Worm (Caenorhabditis elegans): Measurements from ENCODE around the gene spp-28.
A peak's percentile ranks its signal among the peaks of the same experiment; 100 is the strongest.

spp-28 gene

DNA sequence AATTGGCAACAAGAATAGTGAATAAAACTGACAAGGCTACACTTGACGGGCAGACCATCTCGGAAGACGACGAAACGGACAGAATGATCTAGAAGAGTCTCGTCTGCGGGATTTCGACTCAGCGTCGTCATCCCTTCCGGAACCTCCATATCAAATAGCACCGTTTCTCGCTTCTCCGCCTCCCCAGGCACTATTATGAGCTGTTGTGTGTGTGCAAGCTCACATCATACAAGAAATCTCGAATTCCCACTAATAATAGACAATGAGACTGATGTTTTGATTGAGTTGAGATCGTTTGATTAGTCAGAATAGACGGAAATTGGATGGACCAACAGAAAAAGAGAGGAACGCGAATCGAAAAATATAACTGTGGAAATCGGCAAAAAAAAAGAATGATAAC lies at the start of gene spp-28:
spp-28 (minus strand) TSS at position 101 of the 400 bp plus-strand sequence.
- TF ChIP-seq dao-5 (tag; optimal IDR thresholded peaks at IDR 0.05), result no peak
- TF ChIP-seq him-1 (tag; optimal IDR thresholded peaks at IDR 0.05), result no peak
- TF ChIP-seq W03F9.2 (tag; optimal IDR thresholded peaks at IDR 0.05), result no peak

DNA sequence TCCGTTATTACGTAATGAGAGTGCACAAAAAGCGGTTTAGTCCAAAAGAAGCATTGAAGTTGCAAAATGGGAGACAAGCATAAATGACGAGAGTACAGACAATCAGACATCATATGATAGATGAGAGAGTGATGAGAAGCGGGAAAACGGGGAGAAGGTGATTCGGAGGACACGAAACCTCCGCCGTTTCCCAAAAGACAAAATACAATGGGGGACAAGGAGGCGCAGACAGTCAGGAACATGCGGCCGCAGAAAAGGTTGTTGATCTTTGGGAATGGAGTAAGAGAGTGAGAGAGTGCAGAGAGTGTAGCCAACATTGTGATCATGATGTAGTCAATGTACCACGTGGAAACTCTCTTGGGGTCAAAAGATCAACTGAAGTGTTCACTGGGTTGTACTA lies 47.5 kb upstream of the spp-28 start:
- TF ChIP-seq dao-5 (tag; optimal IDR thresholded peaks at IDR 0.05) (no peak), W03F9.2 (tag; optimal IDR thresholded peaks at IDR 0.05) (peak; percentile 68), him-1 (tag; optimal IDR thresholded peaks at IDR 0.05) (peak; percentile 31)

DNA sequence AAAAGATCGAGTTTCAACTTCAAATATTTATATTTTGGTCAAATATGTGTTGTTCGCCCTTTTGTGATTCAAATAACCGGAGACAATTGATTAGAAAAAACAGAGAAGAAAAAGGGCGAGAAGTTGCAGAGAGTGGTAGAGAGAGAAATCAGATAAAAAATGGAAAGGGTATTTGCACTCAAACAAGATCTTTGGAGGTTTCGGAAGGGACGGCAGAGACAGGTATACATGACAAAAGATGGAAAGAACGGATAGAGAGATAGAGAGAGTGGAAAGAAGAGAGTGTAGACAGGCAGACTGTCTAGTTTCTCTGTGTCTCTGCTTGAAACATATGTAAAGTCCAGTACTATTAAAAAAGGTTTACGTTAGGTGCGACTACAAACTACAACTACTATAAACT lies 46.0 kb upstream of the spp-28 start:
- TF ChIP-seq him-1 (tag; optimal IDR thresholded peaks at IDR 0.05) (no peak), dao-5 (tag; optimal IDR thresholded peaks at IDR 0.05) (no peak), W03F9.2 (tag; optimal IDR thresholded peaks at IDR 0.05) (no peak)

DNA sequence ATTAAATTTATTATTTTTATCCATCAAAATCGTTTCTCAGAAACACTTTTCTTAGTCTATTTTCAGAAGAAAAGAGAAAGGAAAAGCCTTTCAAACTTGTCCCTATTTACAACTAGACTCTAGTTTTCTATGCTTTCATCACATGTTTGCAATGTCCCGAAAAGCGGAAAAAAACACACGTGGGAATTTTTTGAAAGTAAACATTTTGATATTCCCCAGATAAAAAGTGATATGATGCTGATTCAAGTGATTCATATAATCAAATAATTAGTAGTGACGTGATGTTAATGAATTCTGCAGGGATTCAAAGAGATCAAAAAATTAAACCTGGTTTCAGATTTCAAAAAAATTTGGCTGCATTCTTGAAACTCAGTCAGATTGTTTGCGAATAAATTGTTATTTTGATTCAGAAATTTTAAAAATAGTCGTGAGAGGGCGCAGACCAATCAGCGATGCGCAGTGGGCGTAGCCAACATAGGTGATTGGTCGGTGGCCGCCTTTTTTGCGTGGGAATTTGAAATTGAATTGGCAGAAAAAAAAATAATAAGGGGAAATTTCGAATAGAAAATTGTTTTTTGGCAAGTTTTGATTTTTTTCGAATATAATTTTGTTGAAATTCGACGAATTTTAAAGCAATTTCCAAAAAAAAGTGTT lies 44.6 kb upstream of the spp-28 start:
- no peak for TF ChIP-seq dao-5 (tag; optimal IDR thresholded peaks at IDR 0.05)

DNA sequence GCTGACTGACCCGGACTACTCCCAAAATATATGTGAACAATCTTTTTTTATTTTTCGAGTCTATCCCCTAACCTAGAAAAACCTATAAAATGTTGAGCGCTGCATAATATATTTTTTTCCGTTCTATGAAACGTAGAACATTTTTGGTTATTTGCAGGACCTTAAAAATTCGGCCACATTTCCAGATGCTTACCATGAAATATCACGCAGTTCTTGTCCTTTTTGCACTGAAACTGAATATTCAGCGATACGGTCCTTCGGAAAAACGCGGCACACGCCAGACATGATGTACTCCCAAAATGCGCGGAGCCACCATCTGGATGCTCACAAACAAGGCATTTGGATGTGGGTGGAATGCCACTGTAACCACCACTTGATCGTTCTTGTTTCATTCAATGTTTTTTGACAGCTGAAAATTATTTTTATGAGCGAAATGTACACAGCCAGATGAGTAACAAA lies 42.7 kb upstream of the spp-28 start, which contains the start of gene nhr-20:
nhr-20 (minus strand) TSS at position 409 of the 459 bp plus-strand sequence.
- TF ChIP-seq W03F9.2 (tag; optimal IDR thresholded peaks at IDR 0.05) (no peak), dao-5 (tag; optimal IDR thresholded peaks at IDR 0.05) (no peak), him-1 (tag; optimal IDR thresholded peaks at IDR 0.05) (no peak)

DNA sequence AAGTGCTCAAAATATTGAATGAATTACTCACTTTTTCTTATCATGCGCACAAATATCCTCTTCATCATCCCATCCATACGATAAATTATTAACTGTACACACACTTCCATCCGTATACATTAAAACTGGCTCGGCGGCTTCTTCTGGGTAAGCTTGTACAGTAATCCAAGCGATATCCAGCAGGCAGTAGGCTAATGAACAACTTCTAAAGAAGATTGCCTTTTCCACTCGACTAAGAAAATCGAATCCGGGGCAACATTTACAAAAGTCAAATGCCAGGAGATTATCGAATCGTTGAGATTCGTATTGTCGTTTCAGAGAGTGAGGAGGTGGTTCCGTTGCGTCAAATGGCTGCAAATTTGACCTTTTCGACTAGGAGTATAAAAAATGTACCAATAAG lies 41.2 kb upstream of the spp-28 start:
- no peak for TF ChIP-seq W03F9.2 (tag; optimal IDR thresholded peaks at IDR 0.05)
- no peak for TF ChIP-seq him-1 (tag; optimal IDR thresholded peaks at IDR 0.05)
- TF ChIP-seq dao-5 (tag; optimal IDR thresholded peaks at IDR 0.05), result no peak

DNA sequence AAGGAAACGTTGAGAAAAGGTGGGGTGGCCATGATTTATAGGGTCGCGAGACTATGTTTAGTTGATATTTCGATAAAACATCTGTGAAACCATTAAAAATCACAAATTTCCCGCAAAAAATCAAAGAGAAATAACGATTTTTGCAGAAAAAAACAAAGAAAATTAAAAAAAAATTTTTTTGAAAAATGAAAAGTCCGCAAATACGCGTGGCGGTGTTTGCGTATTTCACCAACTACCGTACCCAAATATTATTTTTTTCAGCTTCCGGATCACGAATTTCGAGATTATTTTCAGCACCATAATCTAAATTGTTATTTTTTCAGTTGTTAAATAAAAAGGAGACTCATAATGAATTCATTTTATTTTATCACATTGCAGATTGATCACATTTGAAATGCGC lies 40.0 kb upstream of the spp-28 start:
- no peak for TF ChIP-seq W03F9.2 (tag; optimal IDR thresholded peaks at IDR 0.05)
- no peak for TF ChIP-seq him-1 (tag; optimal IDR thresholded peaks at IDR 0.05)
- no peak for TF ChIP-seq dao-5 (tag; optimal IDR thresholded peaks at IDR 0.05)

DNA sequence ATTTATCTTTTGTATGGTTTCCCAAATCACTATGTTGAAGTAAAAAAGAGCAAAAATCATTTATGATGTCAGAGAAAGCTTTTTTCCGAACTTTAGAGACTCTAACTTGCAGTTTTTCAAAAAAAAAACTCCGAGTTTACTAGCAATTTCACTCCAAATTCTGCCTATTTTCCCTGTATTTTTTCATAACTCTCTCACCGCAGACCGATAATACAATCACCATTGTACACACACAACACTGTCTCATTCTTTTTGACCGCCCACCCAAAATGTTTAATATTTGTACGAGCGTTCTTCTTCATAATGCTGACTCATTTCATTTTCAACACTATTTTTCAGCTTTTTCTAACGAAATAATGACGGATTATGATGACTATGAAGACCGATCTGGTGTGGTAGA lies 38.7 kb upstream of the spp-28 start, which contains the start of gene F43C1.5:
F43C1.5 (plus strand) TSS at position 301 of the 400 bp plus-strand sequence.
- TF ChIP-seq him-1 (tag; optimal IDR thresholded peaks at IDR 0.05) (no peak), dao-5 (tag; optimal IDR thresholded peaks at IDR 0.05) (no peak), W03F9.2 (tag; optimal IDR thresholded peaks at IDR 0.05) (no peak)

DNA sequence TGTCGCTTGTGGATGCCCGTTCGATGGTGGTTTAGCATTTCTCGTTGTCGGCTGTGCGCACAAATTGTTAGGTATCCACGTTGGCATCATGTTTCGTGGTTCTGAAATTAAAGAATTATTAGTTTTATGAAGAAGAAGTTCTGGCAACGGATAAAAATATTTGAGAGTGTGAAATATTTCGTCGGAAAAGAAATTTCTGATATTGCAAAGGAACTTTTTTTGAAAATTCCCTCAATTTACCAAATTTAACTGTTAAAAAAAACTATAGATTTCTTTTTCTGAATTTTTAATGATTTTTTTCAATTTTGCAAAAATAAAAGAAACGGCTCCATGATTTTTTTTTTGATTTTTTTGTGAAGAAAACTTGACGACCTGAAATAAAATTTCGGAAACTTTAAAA lies 37.9 kb upstream of the spp-28 start, which contains the start of gene mpk-1:
mpk-1 (minus strand) TSS at position 101 of the 400 bp plus-strand sequence.
- TF ChIP-seq him-1 (tag; optimal IDR thresholded peaks at IDR 0.05) (no peak), dao-5 (tag; optimal IDR thresholded peaks at IDR 0.05) (no peak), W03F9.2 (tag; optimal IDR thresholded peaks at IDR 0.05) (no peak)

DNA sequence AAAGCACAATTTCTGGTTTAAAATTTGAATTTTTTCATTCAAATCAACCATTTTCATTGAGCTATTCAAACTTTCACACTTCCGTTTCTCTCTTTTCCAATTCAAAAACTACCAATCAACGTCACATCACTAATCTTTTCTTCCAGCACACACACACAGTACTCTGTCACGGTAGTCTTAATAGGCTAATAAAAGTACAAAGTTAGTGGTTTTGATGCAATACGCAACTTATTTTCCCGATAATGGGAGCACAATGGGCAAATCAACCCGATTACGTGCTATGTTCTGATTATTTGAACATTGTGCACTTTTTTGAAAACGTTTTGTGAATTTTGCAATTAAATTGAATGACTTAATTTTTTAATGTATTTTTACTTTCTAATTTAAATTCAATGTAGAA lies 37.2 kb upstream of the spp-28 start:
- no peak for TF ChIP-seq him-1 (tag; optimal IDR thresholded peaks at IDR 0.05)
- no peak for TF ChIP-seq dao-5 (tag; optimal IDR thresholded peaks at IDR 0.05)
- TF ChIP-seq W03F9.2 (tag; optimal IDR thresholded peaks at IDR 0.05), result no peak

DNA sequence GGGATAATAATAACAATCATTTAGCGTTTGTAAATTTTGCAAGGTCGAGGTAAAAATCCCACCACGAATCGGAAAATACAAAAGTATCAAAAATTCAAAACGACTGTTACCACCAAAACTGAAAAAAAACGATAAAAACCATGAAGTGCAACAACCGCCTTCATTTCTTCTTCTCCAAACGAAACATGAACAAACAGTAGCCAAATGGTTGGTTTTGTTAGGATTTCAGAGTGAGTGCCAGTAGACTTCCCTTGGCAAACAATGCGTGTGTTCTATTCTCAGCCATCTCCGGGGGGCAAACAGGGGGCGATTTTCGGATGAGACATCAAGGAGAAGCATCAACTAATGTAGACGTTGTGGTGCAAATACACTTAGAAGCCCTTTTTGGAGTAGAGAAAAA lies 34.6 kb upstream of the spp-28 start:
- TF ChIP-seq W03F9.2 (tag; optimal IDR thresholded peaks at IDR 0.05) (no peak), him-1 (tag; optimal IDR thresholded peaks at IDR 0.05) (no peak)

DNA sequence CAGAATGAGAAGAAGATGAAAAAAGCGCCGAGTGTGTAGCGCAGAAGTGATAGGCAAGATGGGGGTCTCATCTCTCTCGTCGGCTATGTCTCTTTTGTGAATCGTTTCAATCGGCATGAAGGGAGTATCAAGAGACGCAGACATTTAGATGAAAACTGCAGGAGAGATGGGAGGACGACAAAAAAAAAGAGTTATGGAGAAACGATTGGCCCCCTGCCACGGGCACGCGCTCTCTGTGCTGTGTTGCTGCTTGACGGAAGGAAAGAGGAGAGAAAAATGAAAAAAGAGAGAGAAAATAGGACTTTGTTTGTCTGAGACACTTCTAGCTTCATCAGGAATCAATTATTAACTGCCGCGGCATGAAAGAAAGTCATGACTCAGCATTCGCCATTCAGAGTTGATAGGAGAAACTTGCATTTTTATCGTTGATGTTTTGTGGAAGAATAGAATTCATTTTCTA lies 33.6 kb upstream of the spp-28 start:
- TF ChIP-seq dao-5 (tag; optimal IDR thresholded peaks at IDR 0.05), result no peak
- TF ChIP-seq him-1 (tag; optimal IDR thresholded peaks at IDR 0.05), result peak; percentile 71
- TF ChIP-seq W03F9.2 (tag; optimal IDR thresholded peaks at IDR 0.05), result peak; percentile 41

DNA sequence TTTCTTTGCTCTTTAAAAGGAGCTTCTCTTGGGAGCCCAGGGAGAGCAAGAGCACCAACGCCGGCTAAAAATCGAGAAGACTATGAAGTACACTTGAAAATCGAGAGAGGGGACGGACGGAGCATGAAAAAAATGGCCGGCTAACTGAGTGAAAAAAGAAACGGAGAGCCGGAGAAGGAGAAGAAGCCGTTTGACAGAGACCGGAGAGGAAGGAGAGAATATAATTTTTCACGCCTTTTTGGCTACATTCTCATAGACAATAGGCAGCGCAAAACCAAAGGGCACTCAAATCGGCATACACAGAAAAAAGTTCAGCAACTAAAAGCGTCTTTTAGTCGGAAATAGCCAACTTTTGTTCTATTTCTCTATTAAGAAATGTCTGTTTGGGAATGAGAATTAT lies 31.4 kb upstream of the spp-28 start:
- no peak for TF ChIP-seq dao-5 (tag; optimal IDR thresholded peaks at IDR 0.05)
- no peak for TF ChIP-seq him-1 (tag; optimal IDR thresholded peaks at IDR 0.05)
- TF ChIP-seq W03F9.2 (tag; optimal IDR thresholded peaks at IDR 0.05), result no peak

DNA sequence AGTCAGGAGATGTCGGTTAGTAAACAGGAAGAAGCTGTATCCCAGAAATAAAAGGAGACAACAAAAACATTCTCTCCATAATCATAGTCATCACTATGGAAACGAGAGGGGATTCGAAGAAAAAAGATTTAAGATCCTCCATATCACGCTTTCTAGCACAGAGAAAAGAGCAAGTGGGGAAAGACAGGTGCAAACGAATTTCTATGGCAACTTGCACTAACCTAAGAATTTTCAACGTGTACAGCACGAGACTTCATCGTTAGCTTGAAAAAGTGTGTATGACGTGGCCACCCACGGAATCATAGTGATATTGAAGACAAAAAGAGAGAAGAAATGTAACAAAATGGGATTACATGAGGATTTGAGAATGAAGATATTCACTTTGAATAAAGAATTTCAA lies 30.7 kb upstream of the spp-28 start:
- TF ChIP-seq W03F9.2 (tag; optimal IDR thresholded peaks at IDR 0.05) (no peak), him-1 (tag; optimal IDR thresholded peaks at IDR 0.05) (no peak), dao-5 (tag; optimal IDR thresholded peaks at IDR 0.05) (no peak)

DNA sequence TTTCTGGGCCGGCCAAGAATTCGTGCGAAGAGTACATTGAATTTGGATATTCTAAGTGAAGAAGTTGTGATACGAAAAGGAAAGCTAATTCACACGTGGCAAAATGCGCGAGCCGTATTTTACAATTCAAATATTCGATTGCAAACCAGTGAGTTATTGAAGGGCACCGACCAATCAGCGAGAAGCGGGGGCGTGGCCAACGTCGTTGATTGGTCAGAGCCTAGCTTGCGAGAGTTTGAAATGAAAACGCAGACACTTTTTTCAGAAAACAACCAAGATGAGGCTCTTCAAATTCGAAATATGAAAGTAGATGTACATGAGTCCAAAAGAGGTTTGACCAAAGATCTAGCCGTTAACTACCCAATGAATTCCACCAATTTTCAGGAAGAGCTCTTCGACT lies 20.5 kb upstream of the spp-28 start:
- TF ChIP-seq W03F9.2 (tag; optimal IDR thresholded peaks at IDR 0.05) (no peak), him-1 (tag; optimal IDR thresholded peaks at IDR 0.05) (no peak), dao-5 (tag; optimal IDR thresholded peaks at IDR 0.05) (no peak)

Measured in whole organism, L4/young adult.